Worm (Caenorhabditis elegans): ENCODE results near the gene srv-3.

Gene srv-3

DNA sequence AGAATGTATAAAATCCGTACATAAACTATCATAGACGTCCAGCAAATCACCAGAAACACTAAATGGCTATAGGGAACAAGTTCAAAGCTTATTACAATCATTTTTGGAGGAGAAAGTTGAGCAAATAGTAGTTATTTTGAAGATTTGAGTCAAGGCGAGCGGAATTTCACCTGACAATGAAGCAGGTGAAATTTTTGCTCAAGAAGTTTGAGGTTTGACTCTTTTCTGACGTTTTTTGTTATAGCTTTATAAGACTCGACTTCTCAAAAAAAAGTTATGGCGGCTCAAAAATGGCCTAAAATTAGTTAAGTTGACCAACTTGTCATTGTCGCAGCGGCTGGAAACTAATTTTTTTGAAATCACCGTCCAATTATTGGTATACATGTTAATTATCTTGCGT, at the start of gene srv-3:
srv-3 (minus strand) TSS at position 101 of the 400 bp plus-strand sequence.
- TF ChIP-seq nhr-19 (GFP tag; conservative IDR thresholded peaks at IDR 0.05), result no peak
- no peak for TF ChIP-seq fos-1 (tag; optimal IDR thresholded peaks at IDR 0.05)
- no peak for TF ChIP-seq nhr-85 (tag)
- no peak for TF ChIP-seq lin-35 (GFP tag; optimal IDR thresholded peaks at IDR 0.05)
- TF ChIP-seq vab-15 (tag; optimal IDR thresholded peaks at IDR 0.05), result no peak
- no peak for TF ChIP-seq jun-1 (tag; optimal IDR thresholded peaks at IDR 0.05)
- TF ChIP-seq F16B12.6 (tag; optimal IDR thresholded peaks at IDR 0.05), result no peak
- TF ChIP-seq C34B4.2 (tag; optimal IDR thresholded peaks at IDR 0.05), result no peak
- no peak for TF ChIP-seq zip-4 (GFP tag; optimal IDR thresholded peaks at IDR 0.05)
- TF ChIP-seq lsy-2 (tag; optimal IDR thresholded peaks at IDR 0.05), result no peak
- no peak for TF ChIP-seq nhr-237 (tag; optimal IDR thresholded peaks at IDR 0.05)
- TF ChIP-seq rnt-1 (tag; optimal IDR thresholded peaks at IDR 0.05), result no peak
- TF ChIP-seq skn-1 (tag; optimal IDR thresholded peaks at IDR 0.05), result no peak
- TF ChIP-seq ztf-11 (tag; optimal IDR thresholded peaks at IDR 0.05), result no peak
- no peak for TF ChIP-seq nhr-71 (tag; optimal IDR thresholded peaks at IDR 0.05)
- TF ChIP-seq snpc-4 (tag; optimal IDR thresholded peaks at IDR 0.05), result no peak
- no peak for TF ChIP-seq swsn-7 (tag; optimal IDR thresholded peaks at IDR 0.05)
- TF ChIP-seq mab-9 (GFP tag; IDR thresholded peaks at IDR 0.05), result no peak

- no peak for TF ChIP-seq dsc-1 (tag; optimal IDR thresholded peaks at IDR 0.05)
- TF ChIP-seq xbp-1 (tag; optimal IDR thresholded peaks at IDR 0.05), result no peak
- TF ChIP-seq nhr-84 (tag; optimal IDR thresholded peaks at IDR 0.05), result no peak
- no peak for TF ChIP-seq C34B4.2 (tag; optimal IDR thresholded peaks at IDR 0.05)
- TF ChIP-seq ceh-82 (tag; optimal IDR thresholded peaks at IDR 0.05), result no peak
- TF ChIP-seq ets-5 (GFP tag; IDR thresholded peaks at IDR 0.05), result no peak
- no peak for TF ChIP-seq lin-14 (GFP tag; optimal IDR thresholded peaks at IDR 0.05)
- no peak for TF ChIP-seq C04F5.9 (tag; optimal IDR thresholded peaks at IDR 0.05)
- TF ChIP-seq hpl-2 (GFP tag; optimal IDR thresholded peaks at IDR 0.05), result no peak
- TF ChIP-seq mab-9 (GFP tag; IDR thresholded peaks at IDR 0.05), result no peak
- no peak for TF ChIP-seq unc-30 (tag; optimal IDR thresholded peaks at IDR 0.05)
- TF ChIP-seq ztf-4 (tag; optimal IDR thresholded peaks at IDR 0.05), result no peak
- no peak for TF ChIP-seq isw-1 (GFP tag; IDR thresholded peaks at IDR 0.05)
- TF ChIP-seq nhr-77 (tag; optimal IDR thresholded peaks at IDR 0.05), result no peak
- no peak for TF ChIP-seq hlh-4 (tag; optimal IDR thresholded peaks at IDR 0.05)
- TF ChIP-seq nhr-71 (tag; optimal IDR thresholded peaks at IDR 0.05), result no peak
- TF ChIP-seq elt-3 (tag; optimal IDR thresholded peaks at IDR 0.05), result no peak
- no peak for TF ChIP-seq mef-2 (tag; optimal IDR thresholded peaks at IDR 0.05)
These were observed 47.5 kb upstream of the srv-3 start, which contains the start of gene W04E12.9 for ce11 chrV:19756253-19756652. Gene W04E12.9 (plus strand): TSS chrV:19756553.

ce11 chrV:19755260-19755659, 46.5 kb upstream of the srv-3 start, which contains the start of gene clec-50:
Gene clec-50 (minus strand): TSS chrV:19755368.
- no peak for TF ChIP-seq unc-98 (GFP tag; IDR thresholded peaks at IDR 0.05)
- no peak for TF ChIP-seq snpc-4 (tag; optimal IDR thresholded peaks at IDR 0.05)
- peak; percentile 65 for TF ChIP-seq elt-2 (tag; optimal IDR thresholded peaks at IDR 0.05)
- TF ChIP-seq nhr-90 (tag; optimal IDR thresholded peaks at IDR 0.05; ENCODE audit: poor library complexity), result no peak
- TF ChIP-seq nhr-20 (tag; optimal IDR thresholded peaks at IDR 0.05), result no peak
- TF ChIP-seq lin-35 (GFP tag; optimal IDR thresholded peaks at IDR 0.05), result peak in 1 of 2 experiments; percentile 28
- TF ChIP-seq fkh-10 (GFP tag; optimal IDR thresholded peaks at IDR 0.05), result no peak

DNA sequence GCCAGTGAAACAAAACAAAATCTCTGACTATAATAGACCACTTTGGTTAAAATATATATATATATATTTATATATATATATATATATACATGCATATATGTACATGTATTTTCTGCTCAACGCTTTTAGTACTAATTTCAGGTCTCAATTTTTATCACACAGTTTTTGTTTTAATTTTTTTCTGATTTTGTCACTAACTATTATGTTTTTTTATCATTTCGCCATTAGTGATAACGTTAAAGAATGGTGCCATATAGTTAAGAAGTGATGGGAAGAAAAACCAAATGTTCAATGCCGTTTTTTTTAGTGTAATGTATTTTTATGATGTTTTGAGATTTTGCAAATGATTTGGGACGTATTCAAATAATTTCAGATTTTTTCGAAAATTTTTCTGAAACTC, 45.6 kb upstream of the srv-3 start:
- TF ChIP-seq unc-62 (GFP tag; optimal IDR thresholded peaks at IDR 0.05), result no peak
- peak; percentile 37 for TF ChIP-seq elt-2 (tag; optimal IDR thresholded peaks at IDR 0.05)
